Worm (Caenorhabditis elegans): ENCODE measurements around the gene Y6D1A.2.

Y6D1A.2 gene

DNA sequence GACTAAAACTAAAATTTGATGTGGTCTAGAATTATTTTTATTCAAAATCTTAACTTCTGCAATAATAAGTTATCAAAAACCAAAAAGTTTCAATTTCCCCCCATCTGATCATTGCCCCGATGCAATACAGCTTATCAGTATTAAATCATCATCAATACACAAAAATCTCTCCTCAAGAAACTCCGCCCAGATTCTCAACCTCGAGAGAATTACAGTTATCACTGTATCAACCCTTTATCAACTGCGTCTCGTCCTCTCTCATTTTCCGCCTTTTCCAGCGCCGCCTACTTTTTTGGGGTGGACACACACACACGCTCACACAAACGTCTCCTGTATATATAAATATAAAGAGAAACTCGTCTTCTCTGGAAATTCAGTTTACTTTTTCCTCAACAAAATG is 22.6 kb upstream of the Y6D1A.2 start, which contains the start of gene T27D12.1:
T27D12.1 (plus strand) TSS at position 301 of the 400 bp plus-strand sequence.
- no peak for TF ChIP-seq sdc-2 (tag; optimal IDR thresholded peaks at IDR 0.05)
- no peak for TF ChIP-seq unc-86 (tag; optimal IDR thresholded peaks at IDR 0.05)
- no peak for TF ChIP-seq nhr-11 (tag; optimal IDR thresholded peaks at IDR 0.05)
- TF ChIP-seq ceh-34 (tag; optimal IDR thresholded peaks at IDR 0.05) = no peak
- no peak for TF ChIP-seq pqm-1 (tag; optimal IDR thresholded peaks at IDR 0.05)
- no peak for TF ChIP-seq pha-4 (tag; optimal IDR thresholded peaks at IDR 0.05)
- TF ChIP-seq eyg-1 (tag; optimal IDR thresholded peaks at IDR 0.05) = no peak
- TF ChIP-seq pax-1 (tag; optimal IDR thresholded peaks at IDR 0.05) = no peak

- TF ChIP-seq F13H6.1 (tag; optimal IDR thresholded peaks at IDR 0.05) (no peak), unc-55 (GFP tag; optimal IDR thresholded peaks at IDR 0.05) (no peak), unc-86 (tag; optimal IDR thresholded peaks at IDR 0.05) (no peak), gmeb-2 (tag; optimal IDR thresholded peaks at IDR 0.05) (no peak)
Measured at ce11 chrII:11841653-11842052, 21.9 kb upstream of the Y6D1A.2 start.

ce11 chrII:11839116-11839515 is 19.4 kb upstream of the Y6D1A.2 start:
- TF ChIP-seq ceh-24 (tag; optimal IDR thresholded peaks at IDR 0.05) (no peak), K02D7.2 (tag; optimal IDR thresholded peaks at IDR 0.05) (no peak), unc-42 (tag; optimal IDR thresholded peaks at IDR 0.05) (no peak), ceh-45 (GFP tag; IDR thresholded peaks at IDR 0.05) (no peak), Y22D7AL.16 (tag; optimal IDR thresholded peaks at IDR 0.05) (no peak), ceh-18 (tag; optimal IDR thresholded peaks at IDR 0.05) (no peak), odd-2 (tag; optimal IDR thresholded peaks at IDR 0.05) (no peak), ceh-9 (tag; optimal IDR thresholded peaks at IDR 0.05) (no peak), syd-9 (tag; optimal IDR thresholded peaks at IDR 0.05) (no peak), npax-4 (tag; optimal IDR thresholded peaks at IDR 0.05) (no peak), ets-4 (tag; optimal IDR thresholded peaks at IDR 0.05) (no peak), fax-1 (tag; optimal IDR thresholded peaks at IDR 0.05) (no peak), fkh-10 (GFP tag; optimal IDR thresholded peaks at IDR 0.05) (no peak)

DNA sequence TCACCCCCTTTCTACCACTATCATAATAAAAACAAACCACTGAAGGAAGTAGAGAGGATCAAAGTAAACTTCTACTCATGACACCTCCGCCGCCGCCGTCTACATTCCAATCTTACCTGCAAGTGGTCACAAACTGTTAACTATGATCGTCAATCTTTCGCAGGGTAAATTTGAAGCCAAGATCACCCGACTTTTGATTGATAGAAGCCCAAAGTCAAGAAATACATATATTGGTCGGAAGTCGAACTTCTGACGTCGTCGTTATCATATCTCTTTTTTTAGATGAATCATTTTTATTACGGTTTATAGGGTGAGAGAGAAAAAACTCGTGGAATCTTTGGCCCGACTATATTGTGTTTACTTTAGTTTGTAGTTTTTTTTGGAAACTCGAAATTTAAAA is 18.6 kb upstream of the Y6D1A.2 start:
- no peak for TF ChIP-seq unc-42 (tag; optimal IDR thresholded peaks at IDR 0.05)
- TF ChIP-seq ceh-48 (tag; optimal IDR thresholded peaks at IDR 0.05) = no peak
- TF ChIP-seq fkh-6 (tag; optimal IDR thresholded peaks at IDR 0.05) = no peak
- no peak for TF ChIP-seq gmeb-2 (tag; optimal IDR thresholded peaks at IDR 0.05)
- TF ChIP-seq rnt-1 (tag; optimal IDR thresholded peaks at IDR 0.05) = no peak
- TF ChIP-seq K09A11.1 (tag; optimal IDR thresholded peaks at IDR 0.05; ENCODE audit: insufficient read depth) = no peak
- no peak for TF ChIP-seq zip-5 (tag; optimal IDR thresholded peaks at IDR 0.05)
- TF ChIP-seq ahr-1 (tag; optimal IDR thresholded peaks at IDR 0.05) = no peak
- no peak for TF ChIP-seq pat-9 (tag; optimal IDR thresholded peaks at IDR 0.05)
- no peak for TF ChIP-seq ceh-18 (tag; optimal IDR thresholded peaks at IDR 0.05)
- no peak for TF ChIP-seq pha-2 (tag; optimal IDR thresholded peaks at IDR 0.05)
- no peak for TF ChIP-seq npax-4 (tag; optimal IDR thresholded peaks at IDR 0.05)

DNA sequence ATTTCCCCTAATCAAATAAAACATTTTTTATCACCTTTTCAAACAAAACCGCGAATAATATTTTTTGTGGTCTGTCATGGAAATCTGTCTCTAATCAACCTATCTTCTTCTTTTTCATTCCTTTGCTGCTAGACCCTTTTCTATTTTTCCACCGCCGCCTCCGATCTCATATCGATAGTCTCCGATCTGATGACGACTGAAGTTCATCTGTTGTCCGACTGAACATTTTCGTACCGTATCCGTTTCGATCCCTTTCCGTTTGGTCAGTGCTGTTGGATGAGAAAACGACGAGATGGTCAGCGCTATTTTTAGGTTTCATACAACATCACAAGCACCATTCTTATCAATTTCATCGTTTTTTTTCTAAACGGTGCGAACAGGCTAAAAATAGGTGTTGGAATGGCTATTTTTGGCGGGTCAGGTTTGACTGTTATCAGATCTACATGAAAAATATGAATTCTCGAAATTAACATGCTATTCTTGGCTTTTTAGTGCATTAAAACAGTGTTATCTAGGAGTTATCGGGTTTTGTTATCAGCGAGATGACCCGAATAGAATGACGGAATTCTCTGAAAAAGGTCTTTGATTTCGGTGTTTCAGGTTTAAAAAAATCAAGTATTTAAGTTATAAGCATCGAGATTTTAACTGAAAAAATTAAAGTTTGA is 17.0 kb upstream of the Y6D1A.2 start:
- TF ChIP-seq elt-2 (tag; optimal IDR thresholded peaks at IDR 0.05) = peak; percentile 45
- no peak for TF ChIP-seq hlh-8 (tag; optimal IDR thresholded peaks at IDR 0.05)

DNA sequence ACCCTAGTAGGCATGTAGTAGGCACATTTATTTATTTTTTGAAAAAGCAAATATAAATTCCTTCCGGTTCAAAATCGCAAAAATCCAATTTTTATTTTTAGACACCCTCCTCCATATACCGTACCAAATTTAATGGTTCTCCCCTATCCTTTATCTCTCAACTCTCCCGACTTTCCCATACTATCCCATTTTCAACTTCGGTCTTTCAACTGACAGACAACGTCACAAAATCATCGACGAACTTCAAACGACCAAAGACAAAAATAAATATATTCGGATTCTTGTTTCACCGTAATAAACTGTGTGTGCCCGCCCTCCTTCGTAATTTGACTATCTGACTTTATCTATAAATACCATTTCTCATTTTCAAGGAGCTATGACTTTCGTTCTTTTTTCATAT is 15.5 kb upstream of the Y6D1A.2 start, which contains the start of gene T27D12.6:
T27D12.6 (plus strand) TSS at position 301 of the 400 bp plus-strand sequence.
- TF ChIP-seq ahr-1 (tag; optimal IDR thresholded peaks at IDR 0.05) = no peak
- TF ChIP-seq ceh-30 (tag; optimal IDR thresholded peaks at IDR 0.05) = no peak
- TF ChIP-seq pag-3 (tag; optimal IDR thresholded peaks at IDR 0.05; ENCODE audit: borderline replicate concordance) = no peak
- TF ChIP-seq madf-2 (tag; optimal IDR thresholded peaks at IDR 0.05) = no peak

Data from whole organism, late embryonic.